Fruit fly (Drosophila melanogaster) whole organism, embryonic: ENCODE results near the gene CG6168.

Experiments
- CG10147 ChIP-seq: fragments of 200-800 bp; sonication (Bioruptor generic); optimal IDR thresholded peaks from 2 replicates; lab custom pipeline; 2019; ENCODE audit warnings: missing biosample characterization, mild to moderate bottlenecking, missing genetic modification characterization, moderate library complexity
- CG10209 ChIP-seq: fragments of 200-800 bp; sonication (Bioruptor generic); optimal IDR thresholded peaks from 3 replicates; lab custom pipeline; 2017; ENCODE audit warnings: missing biosample characterization, mild to moderate bottlenecking, missing genetic modification characterization, missing genetic modification reagents
- CG12299 ChIP-seq: fragments of 200-800 bp; sonication (Bioruptor generic); optimal IDR thresholded peaks from 2 replicates; lab custom pipeline; 2018; ENCODE audit warnings: missing biosample characterization, mild to moderate bottlenecking, missing genetic modification characterization
- CG1647 ChIP-seq: fragments of 200-800 bp; sonication (Bioruptor generic); optimal IDR thresholded peaks from 3 replicates; lab custom pipeline; 2016; ENCODE audit warnings: missing biosample characterization, missing genetic modification characterization
- CG16779 ChIP-seq: fragments of 200-800 bp; sonication (Bioruptor generic); IDR thresholded peaks from 2 replicates; pipeline ENCODE4 v1.3.6; 2022; ENCODE audit warnings: missing biosample characterization, missing genetic modification characterization
- CG17328 ChIP-seq: fragments of 200-800 bp; sonication (Bioruptor generic); IDR thresholded peaks from 2 replicates; pipeline ENCODE4 v1.3.6; 2022; ENCODE audit warnings: missing biosample characterization, missing genetic modification characterization
- CG17359 ChIP-seq: fragments of 200-800 bp; sonication (Bioruptor generic); optimal IDR thresholded peaks from 3 replicates; lab custom pipeline; 2018; ENCODE audit warnings: missing biosample characterization, mild to moderate bottlenecking, missing genetic modification characterization, moderate library complexity
- CG17361 ChIP-seq: fragments of 200-800 bp; sonication (Bioruptor generic); IDR thresholded peaks from 3 replicates; pipeline ENCODE4 v1.3.6; 2022; ENCODE audit warnings: missing biosample characterization, missing genetic modification characterization
- CG18764 ChIP-seq: fragments of 200-800 bp; sonication (Bioruptor generic); optimal IDR thresholded peaks from 3 replicates; lab custom pipeline; 2016; ENCODE audit warnings: missing biosample characterization, missing genetic modification characterization
- CG31365 ChIP-seq: fragments of 200-800 bp; sonication (Bioruptor generic); optimal IDR thresholded peaks from 2 replicates; lab custom pipeline; 2018; ENCODE audit warnings: missing biosample characterization, mild to moderate bottlenecking, missing genetic modification characterization
- CG6254 ChIP-seq: fragments of 200-800 bp; sonication (Bioruptor generic); optimal IDR thresholded peaks from 3 replicates; lab custom pipeline; 2017; ENCODE audit warnings: mild to moderate bottlenecking, missing biosample characterization, missing genetic modification reagents, missing genetic modification characterization
- CG6654 ChIP-seq: fragments of 200-800 bp; sonication (Bioruptor generic); optimal IDR thresholded peaks from 2 replicates; lab custom pipeline; 2017; ENCODE audit warnings: missing biosample characterization, mild to moderate bottlenecking, missing genetic modification characterization
- CG8290 ChIP-seq, 3 experiments: fragments of 200-800 bp; sonication (Bioruptor generic); optimal IDR thresholded peaks; 2 replicates each; lab custom pipeline; 2016 to 2019; ENCODE audit warnings: missing biosample characterization in 3 of 3, missing genetic modification characterization in 3 of 3, mild to moderate bottlenecking in 2 of 3, moderate library complexity in 1 of 3
- Camta ChIP-seq: fragments of 200-800 bp; sonication (Bioruptor generic); optimal IDR thresholded peaks from 2 replicates; lab custom pipeline; 2016; ENCODE audit warnings: missing biosample characterization, missing genetic modification characterization
- CrebB ChIP-seq: fragments of 200-800 bp; sonication (Bioruptor generic); optimal IDR thresholded peaks from 3 replicates; lab custom pipeline; 2018; ENCODE audit warnings: missing biosample characterization, mild to moderate bottlenecking, missing genetic modification characterization
- Deaf1 ChIP-seq: fragments of 200-800 bp; optimal IDR thresholded peaks from 3 replicates; lab custom pipeline; 2019; ENCODE audit warnings: missing biosample characterization, mild to moderate bottlenecking, missing genetic modification characterization, moderate library complexity
- Dip3 ChIP-seq: fragments of 200-800 bp; sonication (Bioruptor generic); optimal IDR thresholded peaks from 3 replicates; lab custom pipeline; 2016; ENCODE audit warnings: missing biosample characterization, missing genetic modification characterization
- Dref ChIP-seq: fragments of 200-800 bp; sonication (Bioruptor generic); IDR thresholded peaks from 2 replicates; pipeline ENCODE4 v1.3.6; 2022; ENCODE audit warnings: missing biosample characterization, missing genetic modification characterization
- HLH3B ChIP-seq: fragments of 200-800 bp; sonication (Bioruptor generic); IDR thresholded peaks from 2 replicates; pipeline ENCODE4 v1.3.6; 2022; ENCODE audit warnings: missing biosample characterization, missing genetic modification characterization
- HmgZ ChIP-seq: fragments of 200-800 bp; sonication (Bioruptor generic); optimal IDR thresholded peaks from 2 replicates; lab custom pipeline; 2018; ENCODE audit warnings: missing biosample characterization, mild to moderate bottlenecking, missing genetic modification characterization
- Hmr ChIP-seq: fragments of 200-800 bp; sonication (Bioruptor generic); optimal IDR thresholded peaks from 3 replicates; lab custom pipeline; 2017; ENCODE audit warnings: mild to moderate bottlenecking, missing biosample characterization, missing genetic modification reagents, missing genetic modification characterization
- Oaz ChIP-seq: fragments of 200-800 bp; sonication (Bioruptor generic); IDR thresholded peaks from 2 replicates; pipeline ENCODE4 v1.3.6; 2022; ENCODE audit warnings: missing biosample characterization, missing genetic modification characterization
- Opbp ChIP-seq: fragments of 200-800 bp; sonication (Bioruptor generic); IDR thresholded peaks from 3 replicates; pipeline ENCODE4 v1.3.6; 2022; ENCODE audit warnings: missing biosample characterization, missing genetic modification characterization; ENCODE audit not compliant: partially characterized antibody
- Rx ChIP-seq: fragments of 200-800 bp; sonication (Bioruptor generic); IDR thresholded peaks from 2 replicates; pipeline ENCODE4 v1.3.6; 2022; ENCODE audit warnings: missing biosample characterization, missing genetic modification characterization
- Side ChIP-seq: fragments of 200-800 bp; sonication (Bioruptor generic); optimal IDR thresholded peaks from 2 replicates; lab custom pipeline; 2016; ENCODE audit warnings: missing biosample characterization, missing genetic modification characterization
- Sox100B ChIP-seq: fragments of 200-800 bp; sonication (Bioruptor generic); optimal IDR thresholded peaks from 3 replicates; lab custom pipeline; 2018; ENCODE audit warnings: missing biosample characterization, mild to moderate bottlenecking, missing genetic modification characterization
- Stat92E ChIP-seq, 3 experiments: fragments of >200 bp in 2 of 3; fragments of 200-800 bp in 1 of 3; sonication (Bioruptor generic) in 1 of 3; optimal IDR thresholded peaks; 2 replicates each; lab custom pipeline; 2017 to 2019; ENCODE audit warnings: missing biosample characterization in 3 of 3, missing genetic modification characterization in 3 of 3, mild to moderate bottlenecking in 1 of 3, moderate library complexity in 1 of 3
- Trl ChIP-seq, 3 experiments: fragments of >200 bp in 2 of 3; fragments of 200-800 bp in 1 of 3; sonication (Bioruptor generic) in 1 of 3; optimal IDR thresholded peaks; 2 replicates in 1 of 3; 3 replicates in 2 of 3; lab custom pipeline; 2016 to 2017; ENCODE audit warnings: missing biosample characterization in 1 of 3, missing genetic modification characterization in 1 of 3
- ap ChIP-seq: fragments of 200-800 bp; sonication (Bioruptor generic); IDR thresholded peaks from 2 replicates; pipeline ENCODE4 v1.3.6; 2022; ENCODE audit warnings: missing biosample characterization, missing genetic modification characterization
- bigmax ChIP-seq: fragments of 200-800 bp; sonication (Bioruptor generic); optimal IDR thresholded peaks from 2 replicates; lab custom pipeline; 2018; ENCODE audit warnings: missing biosample characterization, mild to moderate bottlenecking, missing genetic modification characterization
- btn ChIP-seq: fragments of 200-800 bp; sonication (Bioruptor generic); optimal IDR thresholded peaks from 2 replicates; lab custom pipeline; 2016; ENCODE audit warnings: missing biosample characterization, missing genetic modification characterization
- chif ChIP-seq, 2 experiments: fragments of 200-800 bp; sonication (Bioruptor generic); optimal IDR thresholded peaks; 3 replicates each; lab custom pipeline; 2016; ENCODE audit warnings: missing biosample characterization in 2 of 2, missing genetic modification characterization in 2 of 2
- chinmo ChIP-seq: fragments of 200-800 bp; sonication (Bioruptor generic); IDR thresholded peaks from 4 replicates; pipeline ENCODE4 v1.3.6; 2022; ENCODE audit warnings: missing biosample characterization, missing genetic modification characterization; ENCODE audit not compliant: partially characterized antibody
- corto ChIP-seq: fragments of 200-800 bp; sonication (Bioruptor generic); optimal IDR thresholded peaks from 2 replicates; lab custom pipeline; 2016; ENCODE audit warnings: missing biosample characterization, mild to moderate bottlenecking, missing genetic modification characterization, moderate library complexity
- dan ChIP-seq: fragments of 200-800 bp; sonication (Bioruptor generic); IDR thresholded peaks from 2 replicates; pipeline ENCODE4 v1.3.6; 2022; ENCODE audit warnings: missing biosample characterization, missing genetic modification characterization
- dati ChIP-seq: fragments of 200-800 bp; sonication (Bioruptor generic); IDR thresholded peaks from 2 replicates; pipeline ENCODE4 v1.3.6; 2022; ENCODE audit warnings: missing biosample characterization, missing genetic modification characterization
- gcm ChIP-seq: fragments of 200-800 bp; sonication (Bioruptor generic); optimal IDR thresholded peaks from 2 replicates; lab custom pipeline; 2019; ENCODE audit warnings: missing biosample characterization, mild to moderate bottlenecking, missing genetic modification characterization, moderate library complexity
- jumu ChIP-seq: fragments of 200-800 bp; sonication (Bioruptor generic); optimal IDR thresholded peaks from 3 replicates; lab custom pipeline; 2016; ENCODE audit warnings: missing biosample characterization, missing genetic modification characterization
- mirr ChIP-seq: fragments of 200-800 bp; sonication (Bioruptor generic); optimal IDR thresholded peaks from 3 replicates; lab custom pipeline; 2018; ENCODE audit warnings: missing biosample characterization, mild to moderate bottlenecking, missing genetic modification characterization
- nau ChIP-seq: fragments of 200-800 bp; sonication (Bioruptor generic); optimal IDR thresholded peaks from 3 replicates; lab custom pipeline; 2017; ENCODE audit warnings: missing biosample characterization, mild to moderate bottlenecking, missing genetic modification characterization, missing genetic modification reagents
- sd ChIP-seq: fragments of 200-800 bp; sonication (Bioruptor generic); optimal IDR thresholded peaks from 3 replicates; lab custom pipeline; 2018; ENCODE audit warnings: missing biosample characterization, mild to moderate bottlenecking, missing genetic modification characterization, moderate library complexity
- ssp ChIP-seq: fragments of 200-800 bp; sonication (Bioruptor generic); IDR thresholded peaks from 2 replicates; pipeline ENCODE4 v1.3.6; 2022; ENCODE audit warnings: missing biosample characterization, missing genetic modification characterization
- tna ChIP-seq: fragments of 200-800 bp; sonication (Bioruptor generic); IDR thresholded peaks from 2 replicates; pipeline ENCODE4 v1.3.6; 2022; ENCODE audit warnings: missing biosample characterization, missing genetic modification characterization; ENCODE audit not compliant: partially characterized antibody
- unpg ChIP-seq: fragments of 200-800 bp; sonication (Bioruptor generic); optimal IDR thresholded peaks from 3 replicates; lab custom pipeline; 2018; ENCODE audit warnings: missing biosample characterization, mild to moderate bottlenecking, missing genetic modification characterization, moderate library complexity
- wek ChIP-seq: fragments of 200-800 bp; sonication (Bioruptor generic); optimal IDR thresholded peaks from 3 replicates; lab custom pipeline; 2018; ENCODE audit warnings: missing biosample characterization, mild to moderate bottlenecking, missing genetic modification characterization, moderate library complexity
- zen ChIP-seq: fragments of 200-800 bp; sonication (Bioruptor generic); optimal IDR thresholded peaks from 3 replicates; lab custom pipeline; 2018; ENCODE audit warnings: missing biosample characterization, mild to moderate bottlenecking, missing genetic modification characterization, moderate library complexity

Gene CG6168

DNA sequence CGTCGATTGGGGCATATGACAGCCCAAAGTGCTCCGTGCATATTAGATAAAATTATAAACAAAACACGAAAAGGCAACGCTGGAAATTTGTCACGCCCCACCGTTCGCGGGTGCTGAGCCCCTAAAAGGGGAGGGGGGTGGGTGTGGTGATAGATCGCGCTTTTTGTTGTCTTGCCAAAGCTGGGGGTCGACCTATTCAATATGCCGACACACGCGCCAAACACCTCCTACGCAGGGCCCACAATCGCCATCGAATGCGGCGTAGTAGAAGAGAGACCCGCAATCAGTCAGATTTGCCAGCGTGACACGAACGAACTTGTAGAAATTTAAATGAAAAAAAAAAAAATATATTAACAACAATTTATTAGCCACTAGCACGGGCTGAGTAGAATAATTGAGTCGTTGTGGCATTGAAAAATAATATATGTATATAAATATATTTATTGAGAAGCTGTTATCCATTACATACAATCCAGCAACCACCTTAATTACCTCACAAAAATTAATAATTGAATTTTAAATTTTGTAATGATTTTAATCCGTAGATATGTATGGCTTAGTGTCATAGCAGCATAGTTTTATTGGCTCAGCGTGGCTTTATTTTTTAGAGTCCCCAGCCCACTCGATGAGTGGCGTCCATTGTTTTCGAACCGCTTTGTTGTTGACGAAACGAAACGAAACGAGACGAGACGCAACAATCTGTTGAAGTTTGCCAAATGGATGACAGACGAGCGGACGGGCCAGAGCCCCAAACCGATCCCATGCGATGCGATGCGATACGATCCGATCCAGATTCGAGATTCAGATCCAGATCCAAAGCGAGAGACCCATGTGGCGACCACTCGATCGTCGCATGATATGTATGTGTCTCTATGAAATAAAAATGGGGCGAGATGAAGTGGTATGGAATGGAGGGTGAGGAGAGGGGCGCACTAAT is 27.7 kb upstream of the CG6168 start (continued):
- TF ChIP-seq CG6254 (GFP tag; lab: Kevin White, UChicago) (peak; percentile 62), zen (tag; lab: Kevin White, UChicago) (peak; percentile 80), CG12299 (tag; lab: Kevin White, UChicago) (peak; percentile 82), CG17361 (GFP tag; lab: Robert Waterston, UW) (peak; percentile 58; the same call in 2 of the 3 replicates), ap (GFP tag; lab: Robert Waterston, UW) (peak; percentile 88), Rx (GFP tag; lab: Robert Waterston, UW) (peak; percentile 84), ssp (GFP tag; lab: Robert Waterston, UW) (peak; percentile 76), chinmo (GFP tag; lab: Robert Waterston, UW) (peak; percentile 80), CrebB (tag; lab: Kevin White, UChicago) (peak; percentile 78), chif (GFP tag; optimal IDR thresholded peaks at IDR 0.05; lab: Kevin White, UChicago) (peak in 1 of 2 experiments; percentile 13), bigmax (GFP tag; lab: Kevin White, UChicago) (no peak), CG16779 (GFP tag; lab: Robert Waterston, UW) (0 out of 2 replicates have a peak, but pooled peaks have one; percentile 28), Dref (no peak), CG1647 (no peak), Sox100B (GFP tag; lab: Kevin White, UChicago) (peak; percentile 90), btn (GFP tag; lab: Kevin White, UChicago) (no peak), jumu (no peak), HLH3B (GFP tag; lab: Robert Waterston, UW) (peak; percentile 92), HmgZ (peak; percentile 63), wek (GFP tag; lab: Kevin White, UChicago) (no peak), dati (GFP tag; lab: Robert Waterston, UW) (peak; percentile 64), CG10209 (GFP tag; lab: Kevin White, UChicago) (peak; percentile 93), gcm (peak; percentile 85), CG18764 (peak; percentile 39), mirr (GFP tag; lab: Kevin White, UChicago) (peak; percentile 72), Opbp (no peak), nau (GFP tag; lab: Kevin White, UChicago) (peak; percentile 43), Camta (GFP tag; lab: Kevin White, UChicago) (no peak), CG17359 (tag; lab: Kevin White, UChicago) (peak; percentile 94), Hmr (GFP tag; lab: Kevin White, UChicago) (peak; percentile 91), CG17328 (peak; percentile 88), CG10147 (peak; percentile 87), Dip3 (no peak), corto (GFP tag; lab: Kevin White, UChicago) (peak; percentile 56), sd (tag; lab: Kevin White, UChicago) (peak; percentile 78), CG6654 (GFP tag; lab: Kevin White, UChicago) (peak; percentile 43), CG31365 (tag; lab: Kevin White, UChicago) (no peak), CG8290 (GFP tag; optimal IDR thresholded peaks at IDR 0.05; lab: Kevin White, UChicago) (peak; percentile 16), CG8290 (tag; optimal IDR thresholded peaks at IDR 0.05; lab: Kevin White, UChicago) (peak in 1 of 2 experiments; percentile 82), dan (GFP tag; lab: Robert Waterston, UW) (no peak), Deaf1 (tag; lab: Kevin White, UChicago) (peak; percentile 32), Trl (optimal IDR thresholded peaks at IDR 0.05; lab: Kevin White, UChicago) (no peak), Trl (GFP tag; optimal IDR thresholded peaks at IDR 0.05; lab: Kevin White, UChicago) (no peak), tna (0 out of 2 replicates have a peak, but pooled peaks have one; percentile 23), unpg (GFP tag; lab: Kevin White, UChicago) (peak; percentile 93), Oaz (GFP tag; lab: Robert Waterston, UW) (peak; percentile 71), Stat92E (GFP tag; optimal IDR thresholded peaks at IDR 0.05; lab: Kevin White, UChicago) (no peak), Side (GFP tag; lab: Kevin White, UChicago) (no peak)
